Fruit fly (Drosophila melanogaster) whole organism: ENCODE measurements around the gene HDAC1.
A peak's percentile ranks its signal among the peaks of the same experiment; 100 is the strongest.

Experiments
- CG8478 ChIP-seq: fragments of >200 bp; optimal IDR thresholded peaks from 2 replicates; lab custom pipeline; 2018; ENCODE audit warnings: inconsistent platforms
- EcR ChIP-seq, 2 experiments: fragments of >200 bp; optimal IDR thresholded peaks; 2 replicates each; lab custom pipeline; 2017; ENCODE audit warnings: missing biosample characterization in 2 of 2, missing genetic modification characterization in 2 of 2, missing genetic modification reagents in 2 of 2
- pan ChIP-seq: fragments of >200 bp; optimal IDR thresholded peaks from 2 replicates; lab custom pipeline; 2017
- psq ChIP-seq: fragments of >200 bp; optimal IDR thresholded peaks from 2 replicates; lab custom pipeline; 2017
- usp ChIP-seq: fragments of >200 bp; optimal IDR thresholded peaks from 2 replicates; lab custom pipeline; 2017; ENCODE audit warnings: missing biosample characterization, missing genetic modification characterization, mixed read lengths

dm6 chr3L:4625387-4626386, 847 bp upstream of the HDAC1 start, which contains the start of gene Src64B:
- TF ChIP-seq psq, result no peak
- TF ChIP-seq pan (lab: Kevin White, UChicago), result no peak
- peak; percentile 80 for TF ChIP-seq CG8478 (lab: Kevin White, UChicago)
- TF ChIP-seq usp (GFP tag; lab: Kevin White, UChicago), result no peak
- no peak for TF ChIP-seq EcR (GFP tag; optimal IDR thresholded peaks at IDR 0.05; lab: Kevin White, UChicago)
